Fruit fly (Drosophila melanogaster): ENCODE results near the gene Dyrk3.

The Dyrk3 gene

DNA sequence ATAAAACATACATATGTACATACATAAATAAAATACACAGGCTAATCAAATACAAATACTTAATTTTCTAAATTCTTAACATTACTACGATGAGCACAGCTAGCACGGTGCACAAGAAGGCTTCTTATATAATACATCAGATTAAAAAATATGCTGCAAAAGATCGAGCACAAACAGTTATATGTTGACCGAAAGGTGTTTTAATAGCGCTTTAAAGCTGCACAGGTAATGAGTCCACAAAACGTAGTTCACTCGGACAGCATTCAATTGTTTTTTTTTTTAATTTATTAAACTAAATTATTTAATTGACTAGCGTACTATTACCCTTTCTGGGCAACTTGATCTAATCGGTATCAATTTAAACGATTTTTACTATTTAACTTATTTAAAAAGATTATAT lies 55.4 kb downstream of the Dyrk3 start:
- TF ChIP-seq CG12605 (GFP tag; IDR thresholded peaks at IDR 0.05) (no peak), CG32121 (GFP tag; IDR thresholded peaks at IDR 0.05) (no peak), fd96Ca (GFP tag; IDR thresholded peaks at IDR 0.05) (no peak), CG8301 (tag; optimal IDR thresholded peaks at IDR 0.05) (no peak), CG13204 (GFP tag; optimal IDR thresholded peaks at IDR 0.05) (no peak), D1 (tag; optimal IDR thresholded peaks at IDR 0.05) (no peak), CG34367 (tag; optimal IDR thresholded peaks at IDR 0.05) (no peak), Pif1B (GFP tag; optimal IDR thresholded peaks at IDR 0.05) (no peak), gl (tag; optimal IDR thresholded peaks at IDR 0.05) (no peak), EcR (GFP tag; optimal IDR thresholded peaks at IDR 0.05) (no peak), rn (GFP tag; IDR thresholded peaks at IDR 0.05) (no peak), CG17806 (tag; optimal IDR thresholded peaks at IDR 0.05) (no peak)
